Worm (Caenorhabditis elegans): ENCODE data around the gene F46G10.4.

Gene F46G10.4

DNA sequence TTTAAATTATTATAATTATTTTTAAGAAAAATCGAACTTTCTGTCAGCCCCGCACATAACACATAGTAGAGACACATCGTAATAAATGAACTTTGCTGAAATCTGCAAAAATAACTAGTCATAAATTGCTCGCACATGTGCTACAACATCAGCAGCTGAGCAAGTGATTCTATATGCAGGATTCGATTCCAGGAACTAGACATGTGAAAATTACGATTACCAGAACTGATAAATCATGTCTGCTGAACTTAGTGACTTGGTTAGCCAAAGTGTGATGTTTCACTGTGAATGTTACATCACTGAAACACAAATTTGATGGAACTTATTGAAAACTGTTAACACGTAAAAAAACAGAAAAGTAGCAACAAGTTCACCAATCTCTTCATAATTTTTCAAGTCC lies 13.4 kb downstream of the F46G10.4 start:
- TF ChIP-seq mxl-3 (GFP tag; optimal IDR thresholded peaks at IDR 0.05) (peak; percentile 71), ztf-7 (tag; optimal IDR thresholded peaks at IDR 0.05) (no peak)

ce11 chrX:13348417-13348816 lies 14.6 kb downstream of the F46G10.4 start:
- TF ChIP-seq egl-43 (GFP tag; IDR thresholded peaks at IDR 0.05) (no peak), hif-1 (tag; optimal IDR thresholded peaks at IDR 0.05) (peak in 1 of 2 experiments; percentile 72), unc-130 (GFP tag; optimal IDR thresholded peaks at IDR 0.05) (no peak), duxl-1 (tag; optimal IDR thresholded peaks at IDR 0.05; ENCODE audit: poor library complexity) (no peak), daf-19 (GFP tag; conservative IDR thresholded peaks at IDR 0.05) (no peak), Y5F2A.4 (GFP tag; optimal IDR thresholded peaks at IDR 0.05) (no peak), ZK337.2 (GFP tag; IDR thresholded peaks at IDR 0.05) (no peak), saeg-2 (GFP tag; IDR thresholded peaks at IDR 0.05) (no peak), nhr-76 (tag; optimal IDR thresholded peaks at IDR 0.05) (no peak), F26F4.8 (GFP tag; conservative IDR thresholded peaks at IDR 0.05) (no peak), ztf-11 (tag; optimal IDR thresholded peaks at IDR 0.05) (no peak), ceh-62 (tag; optimal IDR thresholded peaks at IDR 0.05) (no peak), unc-39 (tag; optimal IDR thresholded peaks at IDR 0.05) (no peak), mdl-1 (tag; optimal IDR thresholded peaks at IDR 0.05) (peak in 1 of 2 experiments; percentile 81), daf-16 (GFP tag; optimal IDR thresholded peaks at IDR 0.05) (no peak), daf-16 (tag; optimal IDR thresholded peaks at IDR 0.05) (peak; percentile 67), vab-7 (GFP tag; IDR thresholded peaks at IDR 0.05) (no peak), nhr-77 (tag; optimal IDR thresholded peaks at IDR 0.05) (peak; percentile 35), Y105C5A.15 (GFP tag; IDR thresholded peaks at IDR 0.05) (no peak), skn-1 (tag; optimal IDR thresholded peaks at IDR 0.05) (no peak), mxl-2 (GFP tag; conservative IDR thresholded peaks at IDR 0.05) (0 out of 2 replicates have a peak, but pooled peaks have one; percentile 6), nhr-25 (tag; optimal IDR thresholded peaks at IDR 0.05; ENCODE audit: borderline replicate concordance, insufficient read depth) (no peak), aly-2 (tag; optimal IDR thresholded peaks at IDR 0.05) (no peak), mes-2 (tag; optimal IDR thresholded peaks at IDR 0.05; ENCODE audit: poor library complexity, severe bottlenecking) (peak; percentile 41), lin-1 (GFP tag; IDR thresholded peaks at IDR 0.05) (no peak), php-3 (GFP tag; IDR thresholded peaks at IDR 0.05) (peak; percentile 30; the same call in 1 of the 2 replicates), ama-1 (optimal IDR thresholded peaks at IDR 0.05) (no peak), ztf-7 (tag; optimal IDR thresholded peaks at IDR 0.05) (peak; percentile 94), nhr-11 (tag; optimal IDR thresholded peaks at IDR 0.05) (peak; percentile 42), nhr-10 (tag; optimal IDR thresholded peaks at IDR 0.05) (peak; percentile 92), hlh-11 (tag; optimal IDR thresholded peaks at IDR 0.05) (peak; percentile 85), dve-1 (tag; optimal IDR thresholded peaks at IDR 0.05; ENCODE audit: insufficient read depth) (peak; percentile 88), mep-1 (tag; optimal IDR thresholded peaks at IDR 0.05) (peak; percentile 79), ctbp-1 (GFP tag; IDR thresholded peaks at IDR 0.05) (no peak), lsy-2 (tag; optimal IDR thresholded peaks at IDR 0.05) (peak in 1 of 2 experiments; percentile 79), gei-8 (GFP tag; optimal IDR thresholded peaks at IDR 0.05) (no peak), ceh-20 (GFP tag; IDR thresholded peaks at IDR 0.05) (peak; percentile 66), zip-11 (GFP tag; IDR thresholded peaks at IDR 0.05) (no peak), dmd-8 (GFP tag; IDR thresholded peaks at IDR 0.05) (no peak), pha-4 (GFP tag; IDR thresholded peaks at IDR 0.05) (no peak), pha-4 (tag; optimal IDR thresholded peaks at IDR 0.05) (no peak), dmd-6 (GFP tag; IDR thresholded peaks at IDR 0.05) (peak; percentile 80), hlh-30 (tag; optimal IDR thresholded peaks at IDR 0.05; ENCODE audit: insufficient read depth) (peak; percentile 88), dpl-1 (GFP tag; optimal IDR thresholded peaks at IDR 0.05) (peak; percentile 11), nhr-6 (tag; optimal IDR thresholded peaks at IDR 0.05) (peak; percentile 34), mxl-3 (GFP tag; optimal IDR thresholded peaks at IDR 0.05) (peak; percentile 98), jun-1 (tag; optimal IDR thresholded peaks at IDR 0.05) (no peak), nhr-102 (tag; optimal IDR thresholded peaks at IDR 0.05) (no peak), aha-1 (tag) (peak; percentile 93), zfp-3 (GFP tag; conservative IDR thresholded peaks at IDR 0.05) (no peak)
